Fruit fly (Drosophila melanogaster) whole organism, wandering third instar larva: ENCODE results near the gene CG10375.
A peak's percentile ranks its signal among the peaks of the same experiment; 100 is the strongest.

ENCODE experiments used
- Abd-B ChIP-seq: fragments of >200 bp; optimal IDR thresholded peaks from 2 replicates; lab custom pipeline; 2017; ENCODE audit warnings: missing biosample characterization, missing genetic modification characterization
- CG32264 ChIP-seq: fragments of 200-800 bp; sonication (Bioruptor generic); optimal IDR thresholded peaks from 2 replicates; lab custom pipeline; 2016; ENCODE audit warnings: missing biosample characterization, missing genetic modification characterization
- CG9705 ChIP-seq: fragments of 200-800 bp; sonication (Bioruptor generic); optimal IDR thresholded peaks from 2 replicates; lab custom pipeline; 2018; ENCODE audit warnings: missing biosample characterization, mild to moderate bottlenecking, missing genetic modification characterization
- Dif ChIP-seq: fragments of 200-275, 200-300 bp; sonication (Bioruptor generic); optimal IDR thresholded peaks from 2 replicates; lab custom pipeline; 2018; ENCODE audit warnings: missing biosample characterization, missing genetic modification characterization; ENCODE audit not compliant: partially characterized antibody
- Hnf4 ChIP-seq: fragments of 200-800 bp; sonication (Bioruptor generic); optimal IDR thresholded peaks from 2 replicates; lab custom pipeline; 2016; ENCODE audit warnings: missing biosample characterization, mild to moderate bottlenecking, missing genetic modification characterization
- Hr78 ChIP-seq: fragments of >200 bp; optimal IDR thresholded peaks from 2 replicates; lab custom pipeline; 2017; ENCODE audit warnings: missing biosample characterization, missing genetic modification characterization
- Hr83 ChIP-seq: fragments of 200-300 bp; sonication (Bioruptor generic); optimal IDR thresholded peaks from 2 replicates; lab custom pipeline; 2016; ENCODE audit warnings: missing biosample characterization, mild to moderate bottlenecking, missing genetic modification characterization, moderate library complexity; ENCODE audit not compliant: poor library complexity, severe bottlenecking
- N ChIP-seq: fragments of >200 bp; optimal IDR thresholded peaks from 2 replicates; lab custom pipeline; 2018; ENCODE audit warnings: missing biosample characterization, missing external identifiers, missing genetic modification characterization
- OdsH ChIP-seq: fragments of 200-800 bp; sonication (Bioruptor generic); optimal IDR thresholded peaks from 2 replicates; lab custom pipeline; 2016; ENCODE audit warnings: missing biosample characterization, mild to moderate bottlenecking, missing genetic modification characterization
- Rel ChIP-seq, 2 experiments: fragments of 200-800 bp; sonication (Bioruptor generic) in 1 of 2; optimal IDR thresholded peaks; 2 replicates in 1 of 2; 3 replicates in 1 of 2; lab custom pipeline; 2016 to 2019; ENCODE audit warnings: mild to moderate bottlenecking in 2 of 2, missing biosample characterization in 2 of 2, missing genetic modification characterization in 2 of 2, moderate library complexity in 1 of 2
- Sp1 ChIP-seq: fragments of 200-800 bp; sonication (Bioruptor generic); optimal IDR thresholded peaks from 3 replicates; lab custom pipeline; 2019; ENCODE audit warnings: missing biosample characterization, mild to moderate bottlenecking, missing genetic modification characterization, moderate library complexity
- Vsx2 ChIP-seq: fragments of 200-300, 225-300 bp; sonication (Bioruptor generic); optimal IDR thresholded peaks from 2 replicates; lab custom pipeline; 2018; ENCODE audit warnings: missing biosample characterization, missing genetic modification characterization; ENCODE audit not compliant: partially characterized antibody
- br ChIP-seq: fragments of 200-800 bp; sonication (Bioruptor generic); optimal IDR thresholded peaks from 2 replicates; lab custom pipeline; 2016; ENCODE audit warnings: missing biosample characterization, missing genetic modification characterization
- foxo ChIP-seq, 2 experiments: fragments of 200-800 bp; sonication (Bioruptor generic); optimal IDR thresholded peaks; 2 replicates in 1 of 2; 3 replicates in 1 of 2; lab custom pipeline; 2016 to 2017; ENCODE audit warnings: missing biosample characterization in 2 of 2, missing genetic modification characterization in 2 of 2
- fru ChIP-seq: fragments of 200-800 bp; sonication (Bioruptor generic); optimal IDR thresholded peaks from 3 replicates; lab custom pipeline; 2016; ENCODE audit warnings: missing biosample characterization, mild to moderate bottlenecking, missing genetic modification characterization
- h ChIP-seq: fragments of 200-800 bp; sonication (Bioruptor generic); optimal IDR thresholded peaks from 3 replicates; lab custom pipeline; 2016; ENCODE audit warnings: missing biosample characterization, mild to moderate bottlenecking, missing genetic modification characterization
- lola ChIP-seq: fragments of >200 bp; optimal IDR thresholded peaks from 2 replicates; lab custom pipeline; 2017; ENCODE audit warnings: missing biosample characterization, missing genetic modification characterization
- psq ChIP-seq: fragments of 200-800 bp; sonication (Bioruptor generic); optimal IDR thresholded peaks from 3 replicates; lab custom pipeline; 2017; ENCODE audit warnings: missing biosample characterization, mild to moderate bottlenecking, missing genetic modification characterization, moderate library complexity
- rgr ChIP-seq: fragments of 200-800 bp; sonication (Bioruptor generic); optimal IDR thresholded peaks from 3 replicates; lab custom pipeline; 2016; ENCODE audit warnings: missing biosample characterization, mild to moderate bottlenecking, missing genetic modification characterization
- sage ChIP-seq: fragments of 200-800 bp; sonication (Bioruptor generic); optimal IDR thresholded peaks from 2 replicates; lab custom pipeline; 2016; ENCODE audit warnings: missing biosample characterization, mild to moderate bottlenecking, missing genetic modification characterization
- sv ChIP-seq: fragments of 200-800 bp; sonication (Bioruptor generic); optimal IDR thresholded peaks from 3 replicates; lab custom pipeline; 2016; ENCODE audit warnings: missing biosample characterization, missing genetic modification characterization
- tai ChIP-seq: sonication (Bioruptor generic); optimal IDR thresholded peaks from 2 replicates; lab custom pipeline; 2016; ENCODE audit warnings: missing biosample characterization, missing genetic modification characterization
- usp ChIP-seq: fragments of >200 bp; optimal IDR thresholded peaks from 2 replicates; lab custom pipeline; 2017; ENCODE audit warnings: missing biosample characterization, missing genetic modification characterization

CG10375 gene

DNA sequence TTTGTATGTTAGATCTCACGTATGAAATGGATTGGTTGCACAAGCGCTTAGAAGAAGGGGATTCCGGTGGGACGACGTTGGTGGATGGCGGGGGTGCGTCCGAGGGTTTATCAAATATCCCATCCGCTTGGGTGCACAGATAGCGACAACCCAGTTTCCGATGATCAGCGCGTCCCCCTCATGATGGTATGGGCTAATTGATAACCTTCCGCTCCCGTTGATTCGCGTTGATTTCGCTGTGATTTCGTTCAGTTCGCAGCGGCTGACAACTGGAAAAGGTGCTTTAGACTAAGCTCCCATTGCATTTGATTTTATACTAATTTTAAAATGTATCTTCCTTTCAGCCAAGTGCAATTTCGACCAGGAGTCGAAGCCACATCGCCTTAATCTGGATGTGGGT lies 22.1 kb downstream of the CG10375 start:
- TF ChIP-seq Rel (GFP tag; optimal IDR thresholded peaks at IDR 0.05; lab: Kevin White, UChicago) (no peak), Rel (tag; optimal IDR thresholded peaks at IDR 0.05; lab: Kevin White, UChicago) (peak; percentile 52), psq (GFP tag; lab: Kevin White, UChicago) (no peak)
- TF ChIP-seq, all 38 proteins: peak for 1

DNA sequence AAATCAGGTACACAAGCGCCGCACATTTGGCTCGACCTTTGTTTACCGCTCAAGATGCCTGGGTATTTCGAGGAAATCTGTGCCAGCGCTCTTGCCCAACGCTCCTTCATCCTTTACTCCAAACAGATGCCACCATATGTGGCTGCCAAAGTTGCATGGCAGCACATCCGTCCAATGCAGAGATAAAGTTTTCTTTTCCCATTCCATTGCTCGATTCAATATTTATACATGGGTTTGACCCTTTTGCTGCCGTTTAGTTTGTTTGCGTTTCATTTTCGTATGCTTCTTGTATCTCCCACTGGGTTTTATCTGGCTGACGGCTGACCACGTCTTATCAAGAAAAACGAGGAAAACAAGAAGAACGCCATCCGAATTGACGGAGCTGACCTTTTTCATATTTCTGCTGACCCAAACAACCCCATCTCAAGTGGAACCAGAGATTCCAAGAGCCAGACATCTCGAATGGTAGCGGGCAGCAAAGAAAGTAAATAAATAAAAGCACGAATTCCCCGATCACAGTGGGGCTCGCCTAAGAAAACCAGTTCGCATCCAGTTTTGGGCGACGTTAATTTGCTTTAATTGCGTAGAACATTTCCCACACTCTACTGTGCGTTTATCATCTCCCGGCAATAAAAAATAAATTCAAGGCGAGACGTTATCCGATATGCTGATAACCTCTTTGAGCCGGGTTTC lies 23.1 kb downstream of the CG10375 start:
- peak; percentile 9 for TF ChIP-seq h (GFP tag; lab: Kevin White, UChicago)
- TF ChIP-seq foxo (GFP tag; optimal IDR thresholded peaks at IDR 0.05; lab: Kevin White, UChicago): no peak
- no peak for TF ChIP-seq Rel (GFP tag; optimal IDR thresholded peaks at IDR 0.05; lab: Kevin White, UChicago)
- TF ChIP-seq Rel (tag; optimal IDR thresholded peaks at IDR 0.05; lab: Kevin White, UChicago): peak; percentile 87
- no peak for TF ChIP-seq N
- TF ChIP-seq, all 38 proteins: peak for 2

DNA sequence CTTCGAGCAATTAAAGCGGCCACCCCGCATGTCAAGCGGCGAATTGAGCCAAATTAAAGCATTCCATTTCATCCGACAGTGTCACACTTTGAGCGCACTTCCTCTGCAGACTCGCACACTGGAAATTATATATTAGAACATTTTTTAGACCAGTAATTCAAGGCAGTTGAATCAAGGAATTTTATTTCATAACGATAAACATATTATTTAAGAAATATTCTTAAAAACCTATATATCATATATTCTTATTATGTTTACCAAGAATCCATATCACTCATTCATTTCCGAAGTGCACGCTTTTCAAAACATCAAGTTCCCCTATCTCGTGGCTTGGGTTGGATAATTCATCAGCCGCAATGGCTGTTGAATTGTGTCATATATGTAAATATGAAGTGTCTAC lies 24.0 kb downstream of the CG10375 start:
- TF ChIP-seq psq (GFP tag; lab: Kevin White, UChicago): peak; percentile 24
- peak; percentile 24 for TF ChIP-seq OdsH (GFP tag; lab: Kevin White, UChicago)
- no peak for TF ChIP-seq Dif (GFP tag; lab: Kevin White, UChicago)
- no peak for TF ChIP-seq Abd-B (GFP tag; lab: Kevin White, UChicago)
- no peak for TF ChIP-seq CG9705 (GFP tag; lab: Kevin White, UChicago)
- TF ChIP-seq Hnf4 (GFP tag; lab: Kevin White, UChicago): no peak
- no peak for TF ChIP-seq tai
- TF ChIP-seq N: no peak

DNA sequence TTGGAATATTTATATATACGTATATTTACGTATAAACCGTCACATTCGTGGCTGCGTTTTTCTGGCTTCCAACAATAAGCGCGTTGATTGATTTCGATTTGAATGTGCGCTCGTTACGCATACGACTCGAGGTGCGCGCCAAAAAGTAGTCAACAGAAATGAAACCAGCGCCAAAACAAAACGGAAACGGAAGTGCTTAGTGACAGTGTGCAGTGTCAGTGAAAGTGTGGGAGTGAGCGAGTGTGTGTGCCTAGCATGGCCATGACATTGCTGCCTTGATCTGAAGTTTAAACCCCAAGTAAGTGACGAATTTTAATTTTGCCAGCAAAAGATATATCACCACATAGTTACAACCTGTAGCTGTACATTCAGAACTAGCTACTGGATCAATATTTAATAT lies 36.2 kb downstream of the CG10375 start, which contains the start of gene CG34355:
Gene CG34355, plus strand, starts transcription at position 192 of the 400 bp plus-strand sequence.
- no peak for TF ChIP-seq lola
- TF ChIP-seq OdsH (GFP tag; lab: Kevin White, UChicago): no peak
- TF ChIP-seq Sp1 (GFP tag; lab: Kevin White, UChicago): no peak
- TF ChIP-seq h (GFP tag; lab: Kevin White, UChicago): no peak
- TF ChIP-seq Hnf4 (GFP tag; lab: Kevin White, UChicago): no peak
- TF ChIP-seq usp (GFP tag; lab: Kevin White, UChicago): no peak
- TF ChIP-seq CG9705 (GFP tag; lab: Kevin White, UChicago): peak; percentile 21
- no peak for TF ChIP-seq CG32264 (GFP tag; lab: Kevin White, UChicago)
- TF ChIP-seq Hr78 (GFP tag; lab: Kevin White, UChicago): no peak
- TF ChIP-seq, all 38 proteins: peak for 1

DNA sequence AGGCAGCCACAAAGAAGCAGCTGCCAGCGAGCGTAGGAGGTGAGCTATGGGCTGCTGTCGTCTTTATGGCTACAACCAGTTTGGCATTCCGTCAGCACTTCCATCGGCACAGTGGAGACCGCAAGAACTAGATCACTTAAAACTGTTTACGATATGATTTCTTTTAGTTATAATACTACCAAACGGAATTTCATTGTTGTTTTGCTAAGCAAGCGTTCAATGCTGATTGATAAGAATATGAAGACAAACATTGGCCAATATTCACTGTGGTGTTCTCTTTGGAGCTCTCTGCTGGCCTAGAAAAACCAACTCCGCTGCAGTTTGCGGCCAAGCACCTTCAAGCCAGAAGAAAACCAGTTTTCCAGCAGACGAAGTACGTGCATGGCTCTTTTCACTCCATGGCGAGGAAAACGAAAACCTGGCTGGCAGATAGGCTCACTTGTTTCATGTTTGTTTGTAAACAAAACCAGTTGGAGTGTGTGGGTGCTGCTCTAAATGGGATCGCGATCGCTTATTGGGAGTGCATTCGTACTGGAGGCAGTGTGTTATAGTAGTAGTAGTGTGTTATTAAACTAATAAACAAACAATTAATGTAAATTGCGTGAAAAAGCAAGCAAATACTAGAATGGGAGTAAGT lies 50.2 kb downstream of the CG10375 start:
- no peak for TF ChIP-seq Abd-B (GFP tag; lab: Kevin White, UChicago)
- no peak for TF ChIP-seq Hnf4 (GFP tag; lab: Kevin White, UChicago)
- no peak for TF ChIP-seq Vsx2 (GFP tag; lab: Kevin White, UChicago)
- TF ChIP-seq fru (GFP tag; lab: Kevin White, UChicago): no peak
- no peak for TF ChIP-seq usp (GFP tag; lab: Kevin White, UChicago)
- TF ChIP-seq CG32264 (GFP tag; lab: Kevin White, UChicago): no peak
- TF ChIP-seq Hr78 (GFP tag; lab: Kevin White, UChicago): no peak
- no peak for TF ChIP-seq rgr (GFP tag; lab: Kevin White, UChicago)
- TF ChIP-seq sv: no peak
- TF ChIP-seq sage (GFP tag; lab: Kevin White, UChicago): no peak
- no peak for TF ChIP-seq CG9705 (GFP tag; lab: Kevin White, UChicago)
- TF ChIP-seq lola: no peak
- no peak for TF ChIP-seq tai
- TF ChIP-seq psq (GFP tag; lab: Kevin White, UChicago): no peak
- TF ChIP-seq Hr83 (GFP tag; lab: Kevin White, UChicago): no peak
- TF ChIP-seq br: no peak
- TF ChIP-seq Sp1 (GFP tag; lab: Kevin White, UChicago): no peak
- TF ChIP-seq, all 38 proteins: peak for 0
